Worm (Caenorhabditis elegans) whole organism, L4 larva: Measurements from ENCODE around the gene nhr-28.

ENCODE experiments used
- R02D3.7 ChIP-seq: fragments of 150-350 bp; sonication (generic microtip); optimal IDR thresholded peaks from 3 replicates; lab custom pipeline; 2014; ENCODE audit warnings: missing biosample characterization, missing genetic modification characterization
- ctbp-1 ChIP-seq: fragments of 200-800 bp; sonication (Bioruptor generic); IDR thresholded peaks from 2 replicates; pipeline ENCODE4 v1.3.6; 2022; ENCODE audit warnings: missing genetic modification reagents, missing genetic modification characterization, missing compliant biosample characterization
- lin-13 ChIP-seq: fragments of 150-350 bp; optimal IDR thresholded peaks from 2 replicates; lab custom pipeline; 2014; ENCODE audit warnings: missing biosample characterization, missing genetic modification reagents, missing genetic modification characterization
- lin-15B ChIP-seq: fragments of 150-350 bp; sonication (generic microtip); optimal IDR thresholded peaks from 3 replicates; lab custom pipeline; 2014; ENCODE audit warnings: missing biosample characterization, missing genetic modification characterization
- mep-1 ChIP-seq: fragments of 150-350 bp; sonication (generic microtip); optimal IDR thresholded peaks from 3 replicates; lab custom pipeline; 2014; ENCODE audit warnings: missing biosample characterization, missing genetic modification characterization
- mxl-3 ChIP-seq: fragments of 200-800 bp; sonication (Bioruptor generic); optimal IDR thresholded peaks from 2 replicates; lab custom pipeline; 2018; ENCODE audit warnings: mild to moderate bottlenecking, missing genetic modification characterization, missing compliant biosample characterization
- pha-4 ChIP-seq, 2 experiments: fragments of 150-350 bp in 1 of 2; fragments of 200-800 bp in 1 of 2; sonication (Bioruptor generic) in 1 of 2; IDR thresholded peaks in 1 of 2; optimal IDR thresholded peaks in 1 of 2; 2 replicates each; pipeline versions ENCODE4 v1.3.6 to Lab custom; 2014 to 2022; ENCODE audit warnings: missing genetic modification characterization in 2 of 2, missing genetic modification reagents in 2 of 2, missing biosample characterization in 1 of 2, missing compliant biosample characterization in 1 of 2
- php-3 ChIP-seq: fragments of 200-800 bp; sonication (Bioruptor generic); IDR thresholded peaks from 2 replicates; pipeline ENCODE4 v1.3.6; 2022; ENCODE audit warnings: missing genetic modification reagents, missing genetic modification characterization, missing compliant biosample characterization
- pqm-1 ChIP-seq: sonication (generic microtip); optimal IDR thresholded peaks from 2 replicates; lab custom pipeline; 2017; ENCODE audit warnings: missing biosample characterization, missing genetic modification characterization
- snpc-4 ChIP-seq: fragments of 150-350 bp; optimal IDR thresholded peaks from 2 replicates; lab custom pipeline; 2014; ENCODE audit warnings: missing biosample characterization, missing genetic modification characterization
- unc-130 ChIP-seq: sonication (generic microtip); optimal IDR thresholded peaks from 2 replicates; lab custom pipeline; 2016; ENCODE audit warnings: missing genetic modification reagents, missing genetic modification characterization, missing compliant biosample characterization
- unc-39 ChIP-seq: sonication (generic microtip); optimal IDR thresholded peaks from 2 replicates; lab custom pipeline; 2017; ENCODE audit warnings: missing biosample characterization, missing genetic modification characterization
- zag-1 ChIP-seq: fragments of 150-350 bp; optimal IDR thresholded peaks from 2 replicates; lab custom pipeline; 2014; ENCODE audit warnings: missing biosample characterization, missing genetic modification characterization
- zip-11 ChIP-seq: fragments of 200-800 bp; sonication (Bioruptor generic); IDR thresholded peaks from 2 replicates; pipeline ENCODE4 v1.3.6; 2022; ENCODE audit warnings: missing genetic modification characterization, missing compliant biosample characterization

ce11 chrX:16369454-16369853 lies 14.7 kb downstream of the nhr-28 start:
- TF ChIP-seq zip-11 (GFP tag; lab: Robert Waterston, UW): no peak
- TF ChIP-seq unc-130 (GFP tag; lab: Kevin White, UChicago): no peak
- TF ChIP-seq mep-1 (tag; lab: Kevin White, UChicago): no peak
- no peak for TF ChIP-seq lin-13
- TF ChIP-seq unc-39 (tag; lab: Kevin White, UChicago): no peak
- no peak for TF ChIP-seq zag-1
- no peak for TF ChIP-seq pha-4 (GFP tag; IDR thresholded peaks at IDR 0.05; lab: Robert Waterston, UW)
- TF ChIP-seq pha-4 (tag; optimal IDR thresholded peaks at IDR 0.05; lab: Kevin White, UChicago): no peak
- no peak for TF ChIP-seq pqm-1 (tag; lab: Kevin White, UChicago)
- TF ChIP-seq lin-15B (tag; lab: Kevin White, UChicago): no peak
- TF ChIP-seq php-3: no peak
- no peak for TF ChIP-seq R02D3.7 (tag; lab: Kevin White, UChicago)
- TF ChIP-seq snpc-4 (tag; lab: Kevin White, UChicago): no peak
- no peak for TF ChIP-seq ctbp-1 (GFP tag; lab: Robert Waterston, UW)
- TF ChIP-seq mxl-3 (GFP tag; lab: Kevin White, UChicago): no peak
